Fruit fly (Drosophila melanogaster) whole organism, embryonic: ENCODE measurements around the gene CG42759.

Source experiments
- B-H1 ChIP-seq: fragments of 200-800 bp; sonication (Bioruptor generic); IDR thresholded peaks from 3 replicates; pipeline ENCODE4 v1.3.6; 2022; ENCODE audit warnings: missing biosample characterization, missing genetic modification characterization
- CG10147 ChIP-seq: fragments of 200-800 bp; sonication (Bioruptor generic); optimal IDR thresholded peaks from 2 replicates; lab custom pipeline; 2019; ENCODE audit warnings: missing biosample characterization, mild to moderate bottlenecking, missing genetic modification characterization, moderate library complexity
- CG12391 ChIP-seq: fragments of 200-800 bp; sonication (Bioruptor generic); optimal IDR thresholded peaks from 3 replicates; lab custom pipeline; 2018; ENCODE audit warnings: missing biosample characterization, mild to moderate bottlenecking, missing genetic modification characterization, moderate library complexity
- CG14860 ChIP-seq: fragments of 200-800 bp; sonication (Bioruptor generic); IDR thresholded peaks from 3 replicates; pipeline ENCODE4 v1.3.6; 2022; ENCODE audit warnings: missing biosample characterization, missing genetic modification characterization; ENCODE audit not compliant: partially characterized antibody
- CG15073 ChIP-seq: fragments of 200-800 bp; sonication (Bioruptor generic); optimal IDR thresholded peaks from 2 replicates; lab custom pipeline; 2016; ENCODE audit warnings: missing biosample characterization, missing genetic modification characterization
- CG15269 ChIP-seq: fragments of 200-800 bp; sonication (Bioruptor generic); optimal IDR thresholded peaks from 2 replicates; lab custom pipeline; 2018; ENCODE audit warnings: missing biosample characterization, mild to moderate bottlenecking, missing genetic modification characterization, moderate library complexity
- CG1529 ChIP-seq: fragments of 200-800 bp; sonication (Bioruptor generic); optimal IDR thresholded peaks from 3 replicates; lab custom pipeline; 2018; ENCODE audit warnings: missing biosample characterization, missing genetic modification characterization
- CG1603 ChIP-seq: fragments of 200-800 bp; sonication (Bioruptor generic); optimal IDR thresholded peaks from 2 replicates; lab custom pipeline; 2019; ENCODE audit warnings: missing biosample characterization, mild to moderate bottlenecking, missing genetic modification characterization, moderate library complexity
- CG17186 ChIP-seq: fragments of 200-800 bp; sonication (Bioruptor generic); optimal IDR thresholded peaks from 3 replicates; lab custom pipeline; 2017; ENCODE audit warnings: missing biosample characterization, missing genetic modification reagents, missing genetic modification characterization
- CG17361 ChIP-seq: fragments of 200-800 bp; sonication (Bioruptor generic); IDR thresholded peaks from 3 replicates; pipeline ENCODE4 v1.3.6; 2022; ENCODE audit warnings: missing biosample characterization, missing genetic modification characterization
- CG17612 ChIP-seq: fragments of 200-800 bp; sonication (Bioruptor generic); IDR thresholded peaks from 2 replicates; pipeline ENCODE4 v1.3.6; 2022; ENCODE audit warnings: missing biosample characterization, missing genetic modification characterization
- CG30431 ChIP-seq: fragments of 200-800 bp; sonication (Bioruptor generic); optimal IDR thresholded peaks from 2 replicates; lab custom pipeline; 2017; ENCODE audit warnings: missing biosample characterization, missing genetic modification characterization
- CG34376 ChIP-seq: fragments of 200-800 bp; sonication (Bioruptor generic); optimal IDR thresholded peaks from 2 replicates; lab custom pipeline; 2018; ENCODE audit warnings: missing biosample characterization, mild to moderate bottlenecking, missing genetic modification characterization
- CG34422 ChIP-seq: fragments of 200-800 bp; sonication (Bioruptor generic); IDR thresholded peaks from 3 replicates; pipeline ENCODE4 v1.3.6; 2022; ENCODE audit warnings: missing biosample characterization, missing genetic modification characterization
- CG4328 ChIP-seq: fragments of 200-800 bp; sonication (Bioruptor generic); optimal IDR thresholded peaks from 3 replicates; lab custom pipeline; 2017; ENCODE audit warnings: missing biosample characterization, missing genetic modification reagents, missing genetic modification characterization
- CG4424 ChIP-seq: fragments of 200-800 bp; sonication (Bioruptor generic); optimal IDR thresholded peaks from 3 replicates; lab custom pipeline; 2016; ENCODE audit warnings: missing biosample characterization, missing genetic modification characterization
- CG5245 ChIP-seq: fragments of 200-800 bp; sonication (Bioruptor generic); optimal IDR thresholded peaks from 3 replicates; lab custom pipeline; 2016; ENCODE audit warnings: missing biosample characterization, missing genetic modification characterization
- CG6175 ChIP-seq: fragments of 200-800 bp; sonication (Bioruptor generic); IDR thresholded peaks from 3 replicates; pipeline ENCODE4 v1.3.6; 2022; ENCODE audit warnings: missing biosample characterization, missing genetic modification characterization
- CG6272 ChIP-seq: fragments of 200-800 bp; sonication (Bioruptor generic); IDR thresholded peaks from 2 replicates; pipeline ENCODE4 v1.3.6; 2022; ENCODE audit warnings: missing biosample characterization, missing genetic modification characterization
- CG6654 ChIP-seq: fragments of 200-800 bp; sonication (Bioruptor generic); optimal IDR thresholded peaks from 2 replicates; lab custom pipeline; 2017; ENCODE audit warnings: missing biosample characterization, mild to moderate bottlenecking, missing genetic modification characterization
- CG8359 ChIP-seq: fragments of 200-800 bp; sonication (Bioruptor generic); optimal IDR thresholded peaks from 2 replicates; lab custom pipeline; 2017; ENCODE audit warnings: missing biosample characterization, mild to moderate bottlenecking, missing genetic modification characterization, borderline replicate concordance
- CG9817 ChIP-seq: fragments of 200-800 bp; sonication (Bioruptor generic); optimal IDR thresholded peaks from 2 replicates; lab custom pipeline; 2018; ENCODE audit warnings: missing biosample characterization, mild to moderate bottlenecking, missing genetic modification characterization, moderate library complexity
- CG9876 ChIP-seq: fragments of 200-800 bp; sonication (Bioruptor generic); optimal IDR thresholded peaks from 2 replicates; lab custom pipeline; 2016; ENCODE audit warnings: missing biosample characterization, missing genetic modification characterization
- Ets65A ChIP-seq: fragments of 200-800 bp; sonication (Bioruptor generic); peaks from one replicate; lab custom pipeline; 2016; ENCODE audit warnings: missing biosample characterization, missing genetic modification characterization
- H2.0 ChIP-seq: fragments of 200-800 bp; sonication (Bioruptor generic); IDR thresholded peaks from 2 replicates; pipeline ENCODE4 v1.3.6; 2022; ENCODE audit warnings: missing biosample characterization, missing genetic modification characterization
- HLH54F ChIP-seq: fragments of 200-800 bp; sonication (Bioruptor generic); optimal IDR thresholded peaks from 3 replicates; lab custom pipeline; 2016; ENCODE audit warnings: missing biosample characterization, missing genetic modification characterization
- Hsf ChIP-seq: fragments of 200-800 bp; sonication (Bioruptor generic); optimal IDR thresholded peaks from 3 replicates; lab custom pipeline; 2016; ENCODE audit warnings: missing biosample characterization, missing genetic modification characterization
- Jarid2 ChIP-seq: fragments of 200-800 bp; sonication (Bioruptor generic); optimal IDR thresholded peaks from 3 replicates; lab custom pipeline; 2017; ENCODE audit warnings: mild to moderate bottlenecking, missing biosample characterization, missing genetic modification reagents, missing genetic modification characterization
- NFAT ChIP-seq: fragments of 200-800 bp; sonication (Bioruptor generic); IDR thresholded peaks from 2 replicates; pipeline ENCODE4 v1.3.6; 2022; ENCODE audit warnings: missing biosample characterization, missing genetic modification characterization
- Opbp ChIP-seq: fragments of 200-800 bp; sonication (Bioruptor generic); IDR thresholded peaks from 3 replicates; pipeline ENCODE4 v1.3.6; 2022; ENCODE audit warnings: missing biosample characterization, missing genetic modification characterization; ENCODE audit not compliant: partially characterized antibody
- Ptx1 ChIP-seq: fragments of 200-800 bp; sonication (Bioruptor generic); IDR thresholded peaks from 2 replicates; pipeline ENCODE4 v1.3.6; 2022; ENCODE audit warnings: missing biosample characterization, missing genetic modification characterization
- Rfx ChIP-seq: fragments of 200-800 bp; sonication (Bioruptor generic); IDR thresholded peaks from 2 replicates; pipeline ENCODE4 v1.3.6; 2022; ENCODE audit warnings: missing biosample characterization, missing genetic modification characterization
- ash1 ChIP-seq: fragments of 200-800 bp; sonication (Bioruptor generic); optimal IDR thresholded peaks from 2 replicates; lab custom pipeline; 2018; ENCODE audit warnings: missing biosample characterization, mild to moderate bottlenecking, missing genetic modification characterization
- bowl ChIP-seq: fragments of 200-800 bp; sonication (Bioruptor generic); IDR thresholded peaks from 2 replicates; pipeline ENCODE4 v1.3.6; 2022; ENCODE audit warnings: missing biosample characterization, missing genetic modification characterization
- cad ChIP-seq: fragments of >200 bp; optimal IDR thresholded peaks from 2 replicates; lab custom pipeline; 2017; ENCODE audit warnings: missing biosample characterization, missing genetic modification characterization
- croc ChIP-seq: fragments of 200-800 bp; sonication (Bioruptor generic); conservative IDR thresholded peaks from 3 replicates; pipeline ENCODE4 v1.3.6; 2022; ENCODE audit warnings: missing biosample characterization, missing genetic modification characterization
- dimm ChIP-seq: fragments of 200-800 bp; sonication (Bioruptor generic); IDR thresholded peaks from 2 replicates; pipeline ENCODE4 v1.3.6; 2022; ENCODE audit warnings: missing biosample characterization, missing genetic modification characterization
- dmrt99B ChIP-seq: fragments of 200-800 bp; sonication (Bioruptor generic); optimal IDR thresholded peaks from 2 replicates; lab custom pipeline; 2018; ENCODE audit warnings: missing biosample characterization, mild to moderate bottlenecking, missing genetic modification characterization, moderate library complexity
- gcm2 ChIP-seq: fragments of 200-800 bp; sonication (Bioruptor generic); optimal IDR thresholded peaks from 2 replicates; lab custom pipeline; 2016; ENCODE audit warnings: missing biosample characterization, missing genetic modification characterization
- her ChIP-seq: fragments of 200-800 bp; sonication (Bioruptor generic); optimal IDR thresholded peaks from 2 replicates; lab custom pipeline; 2016; ENCODE audit warnings: missing biosample characterization, missing genetic modification characterization
- insv ChIP-seq, 2 experiments: fragments of 200-800 bp; sonication (Bioruptor generic); optimal IDR thresholded peaks; 3 replicates each; lab custom pipeline; 2016 to 2018; ENCODE audit warnings: missing biosample characterization in 2 of 2, missing genetic modification characterization in 2 of 2
- jing ChIP-seq: fragments of 200-800 bp; sonication (Bioruptor generic); optimal IDR thresholded peaks from 2 replicates; lab custom pipeline; 2018; ENCODE audit warnings: missing biosample characterization, mild to moderate bottlenecking, missing genetic modification characterization
- mirr ChIP-seq: fragments of 200-800 bp; sonication (Bioruptor generic); optimal IDR thresholded peaks from 3 replicates; lab custom pipeline; 2018; ENCODE audit warnings: missing biosample characterization, mild to moderate bottlenecking, missing genetic modification characterization
- peb ChIP-seq: fragments of 200-800 bp; sonication (Bioruptor generic); IDR thresholded peaks from 2 replicates; pipeline ENCODE4 v1.3.6; 2022; ENCODE audit warnings: missing biosample characterization, missing genetic modification characterization
- phol ChIP-seq: fragments of 200-800 bp; sonication (Bioruptor generic); optimal IDR thresholded peaks from 3 replicates; lab custom pipeline; 2018; ENCODE audit warnings: missing biosample characterization, mild to moderate bottlenecking, missing genetic modification characterization, moderate library complexity
- pita ChIP-seq: fragments of 200-800 bp; sonication (Bioruptor generic); optimal IDR thresholded peaks from 2 replicates; lab custom pipeline; 2017; ENCODE audit warnings: missing biosample characterization, mild to moderate bottlenecking, missing genetic modification characterization
- seq ChIP-seq: fragments of 200-800 bp; sonication (Bioruptor generic); IDR thresholded peaks from 2 replicates; pipeline ENCODE4 v1.3.6; 2022; ENCODE audit warnings: missing biosample characterization, missing genetic modification characterization
- sim ChIP-seq: fragments of 200-800 bp; sonication (Bioruptor generic); IDR thresholded peaks from 2 replicates; pipeline ENCODE4 v1.3.6; 2022; ENCODE audit warnings: missing biosample characterization, missing genetic modification characterization
- slbo ChIP-seq: fragments of 200-800 bp; sonication (Bioruptor generic); IDR thresholded peaks from 2 replicates; pipeline ENCODE4 v1.3.6; 2022; ENCODE audit warnings: missing biosample characterization, missing genetic modification characterization
- zen ChIP-seq: fragments of 200-800 bp; sonication (Bioruptor generic); optimal IDR thresholded peaks from 3 replicates; lab custom pipeline; 2018; ENCODE audit warnings: missing biosample characterization, mild to moderate bottlenecking, missing genetic modification characterization, moderate library complexity

Gene CG42759

dm6 chr3R:10097531-10098295 lies 45.2 kb upstream of the CG42759 start (continued):
- TF ChIP-seq CG8359 (GFP tag; lab: Kevin White, UChicago), result no peak
- peak; percentile 27 for TF ChIP-seq gcm2 (GFP tag; lab: Kevin White, UChicago)
- TF ChIP-seq B-H1 (GFP tag; lab: Robert Waterston, UW), result peak; percentile 50; the same call in 1 of the 3 replicates
- no peak for TF ChIP-seq CG15073 (GFP tag; lab: Kevin White, UChicago)
- peak; percentile 9 for TF ChIP-seq CG6654 (GFP tag; lab: Kevin White, UChicago)
- peak; percentile 74 for TF ChIP-seq CG9817
- peak; percentile 99 for TF ChIP-seq CG34376
- TF ChIP-seq CG14860 (GFP tag; lab: Robert Waterston, UW), result no peak
- peak; percentile 58 for TF ChIP-seq Jarid2
- peak; percentile 10 for TF ChIP-seq zen
- no peak for TF ChIP-seq Opbp (GFP tag; lab: Robert Waterston, UW)
- peak; percentile 88 for TF ChIP-seq CG6175
- TF ChIP-seq ash1 (GFP tag; lab: Kevin White, UChicago), result no peak
- peak; percentile 44; the same call in 1 of the 2 replicates for TF ChIP-seq CG6272
- TF ChIP-seq Ptx1, result peak; percentile 73
- TF ChIP-seq CG17186 (GFP tag; lab: Kevin White, UChicago), result no peak
- TF ChIP-seq Rfx (GFP tag; lab: Robert Waterston, UW), result peak; percentile 86
- TF ChIP-seq Ets65A (GFP tag; lab: Kevin White, UChicago), result peak; percentile 2
- TF ChIP-seq croc (GFP tag; lab: Robert Waterston, UW), result no peak
- TF ChIP-seq cad (GFP tag; lab: Kevin White, UChicago), result no peak
- TF ChIP-seq CG17361 (GFP tag; lab: Robert Waterston, UW), result peak; percentile 60; the same call in 2 of the 3 replicates
- no peak for TF ChIP-seq sim (GFP tag; lab: Robert Waterston, UW)
- TF ChIP-seq jing (GFP tag; lab: Kevin White, UChicago), result no peak
- TF ChIP-seq slbo (GFP tag; lab: Robert Waterston, UW), result peak; percentile 83
- no peak for TF ChIP-seq insv (GFP tag; optimal IDR thresholded peaks at IDR 0.05; lab: Kevin White, UChicago)
- TF ChIP-seq CG15269, result peak; percentile 82
- TF ChIP-seq seq (GFP tag; lab: Robert Waterston, UW), result peak; percentile 39; the same call in 1 of the 2 replicates
- peak; percentile 57 for TF ChIP-seq CG4328 (GFP tag; lab: Kevin White, UChicago)
- peak; percentile 65 for TF ChIP-seq CG12391
- 0 out of 2 replicates have a peak, but pooled peaks have one; percentile 13 for TF ChIP-seq bowl (GFP tag; lab: Robert Waterston, UW)
- peak; percentile 45 for TF ChIP-seq CG30431 (GFP tag; lab: Kevin White, UChicago)
- no peak for TF ChIP-seq peb (GFP tag; lab: Robert Waterston, UW)
- peak; percentile 57 for TF ChIP-seq Hsf (GFP tag; lab: Kevin White, UChicago)
- peak; percentile 11 for TF ChIP-seq CG4424 (GFP tag; lab: Kevin White, UChicago)
- TF ChIP-seq dimm (GFP tag; lab: Robert Waterston, UW), result no peak
- peak; percentile 93 for TF ChIP-seq mirr (GFP tag; lab: Kevin White, UChicago)
- TF ChIP-seq phol (tag; lab: Kevin White, UChicago), result peak; percentile 62
- TF ChIP-seq CG10147 (GFP tag; lab: Kevin White, UChicago), result peak; percentile 48
- peak; percentile 61 for TF ChIP-seq NFAT (GFP tag; lab: Robert Waterston, UW)
- peak; percentile 37 for TF ChIP-seq CG1529 (GFP tag; lab: Kevin White, UChicago)
- TF ChIP-seq CG17612 (GFP tag; lab: Robert Waterston, UW), result peak; percentile 36; the same call in 1 of the 2 replicates
- TF ChIP-seq CG5245 (GFP tag; lab: Kevin White, UChicago), result no peak
- peak; percentile 53 for TF ChIP-seq CG1603 (tag; lab: Kevin White, UChicago)
- TF ChIP-seq dmrt99B (tag; lab: Kevin White, UChicago), result peak; percentile 77
- no peak for TF ChIP-seq pita (GFP tag; lab: Kevin White, UChicago)
- peak; percentile 66 for TF ChIP-seq her (GFP tag; lab: Kevin White, UChicago)
- TF ChIP-seq H2.0 (GFP tag; lab: Robert Waterston, UW), result peak; percentile 61
- TF ChIP-seq CG34422, result peak; percentile 49; the same call in 1 of the 3 replicates
- TF ChIP-seq CG9876 (GFP tag; lab: Kevin White, UChicago), result peak; percentile 10
- TF ChIP-seq HLH54F (GFP tag; lab: Kevin White, UChicago), result peak; percentile 66
